Worm (Caenorhabditis elegans) whole organism, early embryonic: ENCODE measurements around the gene irld-22.

Experiments
- B0310.2 ChIP-seq: sonication (generic microtip); optimal IDR thresholded peaks from 2 replicates; lab custom pipeline; 2016; ENCODE audit warnings: mild to moderate bottlenecking, missing genetic modification characterization, missing compliant biosample characterization
- F13C5.2 ChIP-seq: sonication (generic microtip); optimal IDR thresholded peaks from 2 replicates; lab custom pipeline; 2017; ENCODE audit warnings: mild to moderate bottlenecking, missing genetic modification characterization, inconsistent platforms, missing compliant biosample characterization
- aly-1 ChIP-seq: sonication (generic microtip); optimal IDR thresholded peaks from 2 replicates; lab custom pipeline; 2016; ENCODE audit warnings: missing genetic modification characterization, missing compliant biosample characterization
- ama-1 ChIP-seq: fragments of 150-350 bp; optimal IDR thresholded peaks from 2 replicates; lab custom pipeline; 2014
- ceh-13 ChIP-seq: fragments of 200-800 bp; sonication (Bioruptor generic); optimal IDR thresholded peaks from 2 replicates; lab custom pipeline; 2018; ENCODE audit warnings: mild to moderate bottlenecking, missing genetic modification characterization, missing compliant biosample characterization
- ceh-36 ChIP-seq: sonication (generic microtip); optimal IDR thresholded peaks from 2 replicates; lab custom pipeline; 2016; ENCODE audit warnings: missing genetic modification characterization, inconsistent platforms, missing compliant biosample characterization
- ets-7 ChIP-seq: sonication (generic microtip); optimal IDR thresholded peaks from 2 replicates; lab custom pipeline; 2016; ENCODE audit warnings: missing genotype, missing genetic modification characterization, missing compliant biosample characterization
- flt-1 ChIP-seq: fragments of 200-800 bp; sonication (Bioruptor generic); IDR thresholded peaks from 2 replicates; pipeline ENCODE4 v1.3.6; 2022; ENCODE audit warnings: missing genetic modification characterization, missing compliant biosample characterization
- hmbx-1 ChIP-seq: sonication (generic microtip); optimal IDR thresholded peaks from 2 replicates; lab custom pipeline; 2016; ENCODE audit warnings: mild to moderate bottlenecking, missing genetic modification characterization, missing compliant biosample characterization
- hmg-4 ChIP-seq: fragments of 200-800 bp; sonication (Bioruptor generic); optimal IDR thresholded peaks from 2 replicates; lab custom pipeline; 2018; ENCODE audit warnings: mild to moderate bottlenecking, missing genetic modification characterization, missing compliant biosample characterization
- hnd-1 ChIP-seq: sonication (generic microtip); optimal IDR thresholded peaks from 2 replicates; lab custom pipeline; 2016; ENCODE audit warnings: missing genetic modification characterization, missing compliant biosample characterization
- pes-1 ChIP-seq: fragments of 200-800 bp; sonication (Bioruptor generic); IDR thresholded peaks from 2 replicates; pipeline ENCODE4 v1.3.6; 2022; ENCODE audit warnings: missing genetic modification reagents, missing genetic modification characterization, missing compliant biosample characterization
- scrt-1 ChIP-seq: fragments of 200-800 bp; sonication (Bioruptor generic); IDR thresholded peaks from 2 replicates; pipeline ENCODE4 v1.3.6; 2022; ENCODE audit warnings: missing genetic modification characterization, missing compliant biosample characterization
- sea-1 ChIP-seq: fragments of 200-800 bp; sonication (Bioruptor generic); conservative IDR thresholded peaks from 2 replicates; pipeline ENCODE4 v1.3.6; 2022; ENCODE audit warnings: missing genetic modification characterization, missing compliant biosample characterization
- tbx-11 ChIP-seq: fragments of 200-800 bp; sonication (Bioruptor generic); IDR thresholded peaks from 2 replicates; pipeline ENCODE4 v1.3.6; 2022; ENCODE audit warnings: missing genetic modification characterization, missing compliant biosample characterization
- tbx-37 ChIP-seq: fragments of 200-800 bp; sonication (Bioruptor generic); conservative IDR thresholded peaks from 2 replicates; pipeline ENCODE4 v1.3.6; 2022; ENCODE audit warnings: missing genetic modification reagents, missing genetic modification characterization, missing compliant biosample characterization
- tra-4 ChIP-seq: sonication (generic microtip); optimal IDR thresholded peaks from 2 replicates; lab custom pipeline; 2017; ENCODE audit warnings: missing genetic modification characterization, missing compliant biosample characterization

Gene irld-22

ce11 chrV:3854847-3855246 is 45.2 kb downstream of the irld-22 start, which contains the start of gene nhr-186:
Gene nhr-186 (minus strand): TSS chrV:3854947.
- TF ChIP-seq ceh-13 (GFP tag; lab: Kevin White, UChicago) = no peak
- no peak for TF ChIP-seq hmbx-1 (tag; lab: Kevin White, UChicago)
- no peak for TF ChIP-seq ets-7 (tag; lab: Kevin White, UChicago)
- no peak for TF ChIP-seq hnd-1
- TF ChIP-seq pes-1 = no peak
- no peak for TF ChIP-seq F13C5.2 (tag; lab: Kevin White, UChicago)
- TF ChIP-seq tbx-37 = no peak
- TF ChIP-seq aly-1 (tag; lab: Kevin White, UChicago) = no peak
- no peak for TF ChIP-seq flt-1 (GFP tag; lab: Robert Waterston, UW)

ce11 chrV:3851760-3852159 is 48.2 kb downstream of the irld-22 start:
- TF ChIP-seq ets-7 (tag; lab: Kevin White, UChicago) = no peak
- TF ChIP-seq aly-1 (tag; lab: Kevin White, UChicago) = no peak
- no peak for TF ChIP-seq tbx-11
- TF ChIP-seq F13C5.2 (tag; lab: Kevin White, UChicago) = no peak
- no peak for TF ChIP-seq hmbx-1 (tag; lab: Kevin White, UChicago)
- TF ChIP-seq tbx-37 = no peak
- no peak for TF ChIP-seq pes-1
- no peak for TF ChIP-seq tra-4 (tag; lab: Kevin White, UChicago)
- no peak for TF ChIP-seq hmg-4
- TF ChIP-seq B0310.2 (tag; lab: Kevin White, UChicago) = no peak
- TF ChIP-seq ceh-13 (GFP tag; lab: Kevin White, UChicago) = no peak
- TF ChIP-seq flt-1 (GFP tag; lab: Robert Waterston, UW) = no peak
- TF ChIP-seq hnd-1 = no peak
- no peak for TF ChIP-seq ceh-36
- no peak for TF ChIP-seq sea-1 (GFP tag; lab: Robert Waterston, UW)
- TF ChIP-seq ama-1 (lab: Kevin White, UChicago) = no peak
- no peak for TF ChIP-seq scrt-1 (GFP tag; lab: Robert Waterston, UW)
